Fruit fly (Drosophila melanogaster) whole organism, pupa: ENCODE measurements around the gene Rlb1.

Experiments used
- CG10348 ChIP-seq: fragments of 200-800 bp; sonication (Bioruptor generic); IDR thresholded peaks from 2 replicates; pipeline ENCODE4 v1.3.6; 2022; ENCODE audit warnings: missing biosample characterization, missing genetic modification characterization
- CG12605 ChIP-seq: fragments of 200-800 bp; sonication (Bioruptor generic); IDR thresholded peaks from 2 replicates; pipeline ENCODE4 v1.3.6; 2022; ENCODE audit warnings: missing biosample characterization, missing genetic modification characterization
- CG13204 ChIP-seq: fragments of 200-800 bp; sonication (Bioruptor generic); optimal IDR thresholded peaks from 2 replicates; lab custom pipeline; 2018; ENCODE audit warnings: missing biosample characterization, mild to moderate bottlenecking, missing genetic modification characterization, moderate library complexity
- CG14655 ChIP-seq: fragments of 200-800 bp; sonication (Bioruptor generic); optimal IDR thresholded peaks from 3 replicates; lab custom pipeline; 2017; ENCODE audit warnings: mild to moderate bottlenecking, missing biosample characterization, missing genetic modification reagents, missing genetic modification characterization
- CG15710 ChIP-seq: fragments of 200-800 bp; sonication (Bioruptor generic); optimal IDR thresholded peaks from 2 replicates; lab custom pipeline; 2018; ENCODE audit warnings: missing biosample characterization, mild to moderate bottlenecking, missing genetic modification characterization, moderate library complexity
- CG17806 ChIP-seq: fragments of 200-800 bp; sonication (Bioruptor generic); optimal IDR thresholded peaks from 2 replicates; lab custom pipeline; 2018; ENCODE audit warnings: missing biosample characterization, mild to moderate bottlenecking, missing genetic modification characterization, moderate library complexity
- CG32121 ChIP-seq: fragments of 200-800 bp; sonication (Bioruptor generic); IDR thresholded peaks from 2 replicates; pipeline ENCODE4 v1.3.6; 2022; ENCODE audit warnings: missing biosample characterization, missing genetic modification characterization
- CG34367 ChIP-seq: fragments of 200-800 bp; sonication (Bioruptor generic); optimal IDR thresholded peaks from 2 replicates; lab custom pipeline; 2018; ENCODE audit warnings: missing biosample characterization, mild to moderate bottlenecking, missing genetic modification characterization
- CG4496 ChIP-seq: fragments of 200-800 bp; sonication (Bioruptor generic); IDR thresholded peaks from 3 replicates; pipeline ENCODE4 v1.3.6; 2022; ENCODE audit warnings: missing biosample characterization, missing genetic modification characterization
- CG8159 ChIP-seq: fragments of 200-800 bp; sonication (Bioruptor generic); optimal IDR thresholded peaks from 3 replicates; lab custom pipeline; 2018; ENCODE audit warnings: missing biosample characterization, mild to moderate bottlenecking, missing genetic modification characterization, moderate library complexity
- CG8301 ChIP-seq: fragments of 200-800 bp; sonication (Bioruptor generic); optimal IDR thresholded peaks from 2 replicates; lab custom pipeline; 2018; ENCODE audit warnings: missing biosample characterization, mild to moderate bottlenecking, missing genetic modification characterization
- CG9948 ChIP-seq: fragments of 200-800 bp; sonication (Bioruptor generic); optimal IDR thresholded peaks from 2 replicates; lab custom pipeline; 2018; ENCODE audit warnings: missing biosample characterization, mild to moderate bottlenecking, missing genetic modification characterization, moderate library complexity
- D1 ChIP-seq: fragments of 200-800 bp; sonication (Bioruptor generic); optimal IDR thresholded peaks from 2 replicates; lab custom pipeline; 2018; ENCODE audit warnings: missing biosample characterization, mild to moderate bottlenecking, missing genetic modification characterization, moderate library complexity
- EcR ChIP-seq: fragments of 200-800 bp; sonication (Bioruptor generic); optimal IDR thresholded peaks from 3 replicates; lab custom pipeline; 2019; ENCODE audit warnings: missing biosample characterization, missing genetic modification characterization, mild to moderate bottlenecking, moderate library complexity, missing genetic modification reagents
- Ets98B ChIP-seq: fragments of 200-800 bp; sonication (Bioruptor generic); IDR thresholded peaks from 2 replicates; pipeline ENCODE4 v1.3.6; 2022; ENCODE audit warnings: missing biosample characterization, missing genetic modification characterization
- Pif1A ChIP-seq: fragments of 200-800 bp; sonication (Bioruptor generic); optimal IDR thresholded peaks from 3 replicates; lab custom pipeline; 2016; ENCODE audit warnings: missing biosample characterization, missing genetic modification characterization
- Pif1B ChIP-seq: fragments of 200-800 bp; sonication (Bioruptor generic); optimal IDR thresholded peaks from 3 replicates; lab custom pipeline; 2016; ENCODE audit warnings: missing biosample characterization, missing genetic modification characterization
- Snoo ChIP-seq: fragments of 200-800 bp; sonication (Bioruptor generic); optimal IDR thresholded peaks from 3 replicates; lab custom pipeline; 2017; ENCODE audit warnings: missing biosample characterization, mild to moderate bottlenecking, missing genetic modification characterization, inconsistent platforms
- fd96Ca ChIP-seq: fragments of 200-800 bp; sonication (Bioruptor generic); IDR thresholded peaks from 3 replicates; pipeline ENCODE4 v1.3.6; 2022; ENCODE audit warnings: missing biosample characterization, missing genetic modification characterization
- gl ChIP-seq: fragments of 200-800 bp; sonication (Bioruptor generic); optimal IDR thresholded peaks from 2 replicates; lab custom pipeline; 2018; ENCODE audit warnings: missing biosample characterization, mild to moderate bottlenecking, missing genetic modification characterization
- rn ChIP-seq: fragments of 200-800 bp; sonication (Bioruptor generic); IDR thresholded peaks from 2 replicates; pipeline ENCODE4 v1.3.6; 2022; ENCODE audit warnings: missing biosample characterization, missing genetic modification characterization

Gene Rlb1

DNA sequence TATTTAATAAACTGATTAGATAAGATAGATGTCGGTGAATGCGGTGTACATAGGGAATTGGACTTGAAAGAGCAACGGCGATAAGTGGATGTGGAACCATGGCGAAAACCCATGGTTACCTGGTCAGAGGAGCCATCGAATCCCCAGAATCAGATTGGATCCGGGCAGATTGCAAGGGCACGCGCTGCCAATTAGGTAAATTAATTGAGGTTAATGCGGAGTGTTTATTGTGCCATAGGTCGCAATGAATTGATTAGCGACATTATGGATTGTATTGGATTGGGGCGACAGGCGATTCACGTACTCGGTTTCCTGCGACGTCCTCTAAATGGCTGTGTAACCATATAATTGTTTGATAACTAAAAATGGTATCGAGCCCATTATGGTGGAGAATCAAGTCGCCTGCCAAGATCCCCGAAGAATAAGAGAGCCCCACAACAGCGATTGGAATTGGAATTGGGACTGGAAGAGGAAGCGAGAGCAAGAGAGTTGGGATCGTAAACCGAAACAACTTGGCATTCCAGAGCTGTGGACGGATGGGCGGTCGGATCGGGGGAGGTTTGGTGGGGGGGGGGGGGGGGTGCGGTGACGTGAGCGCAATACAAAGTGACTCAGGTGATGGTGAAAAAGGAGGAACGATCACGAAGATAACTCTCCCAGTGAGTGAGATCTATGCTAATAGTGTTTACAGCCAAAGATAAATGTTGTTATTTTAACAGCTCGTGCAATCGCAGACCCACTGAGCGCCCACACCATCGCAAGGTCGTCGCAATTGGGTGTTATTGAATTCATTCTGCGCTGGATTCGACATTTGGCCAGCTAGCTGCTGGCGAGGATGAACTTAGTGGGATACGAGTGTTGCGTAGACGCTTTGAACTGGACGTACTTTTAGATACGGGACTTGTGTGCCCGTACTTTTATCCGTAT is 11.4 kb upstream of the Rlb1 start:
- TF ChIP-seq D1 (tag; lab: Kevin White, UChicago) (no peak), Ets98B (GFP tag; lab: Robert Waterston, UW) (no peak), CG9948 (tag; lab: Kevin White, UChicago) (no peak), CG12605 (GFP tag; lab: Robert Waterston, UW) (no peak), EcR (no peak), CG17806 (tag; lab: Kevin White, UChicago) (no peak), CG10348 (GFP tag; lab: Robert Waterston, UW) (no peak), CG15710 (no peak), CG14655 (no peak)

dm6 chr3R:9502416-9502763 is 10.7 kb upstream of the Rlb1 start, which contains the start of gene RhoL:
RhoL (minus strand) TSS chr3R:9502581.
- TF ChIP-seq EcR (peak; percentile 65), CG9948 (tag; lab: Kevin White, UChicago) (no peak), CG13204 (GFP tag; lab: Kevin White, UChicago) (no peak), CG4496 (GFP tag; lab: Robert Waterston, UW) (peak; percentile 69), gl (tag; lab: Kevin White, UChicago) (no peak), CG17806 (tag; lab: Kevin White, UChicago) (no peak), CG8301 (tag; lab: Kevin White, UChicago) (no peak), CG34367 (tag; lab: Kevin White, UChicago) (peak; percentile 2), fd96Ca (GFP tag; lab: Robert Waterston, UW) (no peak), Pif1B (GFP tag; lab: Kevin White, UChicago) (peak; percentile 27), Ets98B (GFP tag; lab: Robert Waterston, UW) (peak; percentile 73; the same call in 1 of the 2 replicates), CG15710 (peak; percentile 2), D1 (tag; lab: Kevin White, UChicago) (no peak), CG14655 (no peak), rn (GFP tag; lab: Robert Waterston, UW) (no peak), Pif1A (no peak), Snoo (tag; lab: Kevin White, UChicago) (no peak), CG12605 (GFP tag; lab: Robert Waterston, UW) (peak; percentile 83), CG10348 (GFP tag; lab: Robert Waterston, UW) (no peak), CG32121 (GFP tag; lab: Robert Waterston, UW) (peak; percentile 44)

DNA sequence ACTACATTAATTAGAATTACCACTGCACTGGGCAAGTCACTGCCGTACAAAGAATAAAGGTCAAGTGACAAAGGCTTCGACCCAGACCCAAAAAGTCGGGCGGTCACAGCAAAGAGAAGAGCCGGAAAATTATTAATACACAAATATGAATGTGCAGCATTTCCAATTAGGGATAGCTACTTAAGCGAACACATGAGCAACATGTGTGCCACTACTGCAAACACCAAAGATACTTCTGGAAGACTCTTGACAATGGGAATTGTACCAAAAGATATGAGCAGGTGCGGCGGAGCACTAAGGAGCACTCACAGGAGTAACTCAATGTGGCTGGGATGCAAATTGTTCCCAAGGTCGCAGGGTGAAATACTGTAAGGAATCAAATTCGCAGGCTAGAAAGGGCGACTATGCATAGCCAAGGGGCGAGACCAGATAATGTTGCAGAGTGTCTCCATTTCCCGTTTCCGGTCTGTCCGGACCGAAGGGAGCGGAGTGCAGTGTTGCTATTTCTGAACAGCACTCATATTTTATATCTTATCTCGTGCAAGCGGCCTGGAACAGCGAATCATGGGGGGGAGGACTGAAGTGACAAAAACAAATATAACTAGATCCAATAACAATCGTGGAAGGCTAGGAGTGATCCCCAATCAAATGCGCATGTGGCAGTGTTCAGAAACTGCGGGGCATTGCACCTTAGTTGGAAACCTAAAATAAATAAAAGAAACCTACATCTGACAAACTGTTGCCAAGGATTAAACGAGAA is 9.6 kb upstream of the Rlb1 start:
- TF ChIP-seq CG8301 (tag; lab: Kevin White, UChicago) (no peak), CG8159 (tag; lab: Kevin White, UChicago) (no peak), EcR (peak; percentile 35), CG4496 (GFP tag; lab: Robert Waterston, UW) (0 out of 3 replicates have a peak, but pooled peaks have one; percentile 8)

DNA sequence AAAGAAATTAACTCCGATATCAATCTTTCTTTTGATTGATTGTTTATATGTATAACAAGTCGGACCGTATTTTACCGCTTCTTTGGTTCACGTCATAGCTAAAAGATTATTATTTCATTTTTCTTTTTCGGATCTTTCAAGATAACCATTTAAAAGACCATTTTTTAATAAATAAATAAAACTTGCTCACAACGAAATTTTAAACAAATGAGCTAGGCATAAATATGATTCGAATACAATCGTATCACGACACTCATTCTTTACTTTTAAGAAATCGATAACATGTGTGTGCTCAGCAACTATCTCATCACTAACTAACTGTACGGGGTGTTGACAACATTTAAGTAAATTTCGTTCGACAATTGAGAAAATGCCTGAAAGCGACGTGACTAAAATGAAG is 8.8 kb upstream of the Rlb1 start, which contains the start of gene CG8149:
TSS of gene CG8149 (plus strand) at position 302 of the 400 bp plus-strand sequence.
- TF ChIP-seq CG14655, result no peak
- no peak for TF ChIP-seq CG10348 (GFP tag; lab: Robert Waterston, UW)
- no peak for TF ChIP-seq CG8301 (tag; lab: Kevin White, UChicago)
- no peak for TF ChIP-seq gl (tag; lab: Kevin White, UChicago)
- no peak for TF ChIP-seq CG13204 (GFP tag; lab: Kevin White, UChicago)
- TF ChIP-seq Pif1B (GFP tag; lab: Kevin White, UChicago), result no peak
- TF ChIP-seq rn (GFP tag; lab: Robert Waterston, UW), result no peak
- TF ChIP-seq fd96Ca (GFP tag; lab: Robert Waterston, UW), result no peak
- TF ChIP-seq Ets98B (GFP tag; lab: Robert Waterston, UW), result no peak
- TF ChIP-seq CG15710, result no peak
- TF ChIP-seq CG17806 (tag; lab: Kevin White, UChicago), result no peak
- no peak for TF ChIP-seq Snoo (tag; lab: Kevin White, UChicago)
- no peak for TF ChIP-seq CG8159 (tag; lab: Kevin White, UChicago)
- TF ChIP-seq CG9948 (tag; lab: Kevin White, UChicago), result no peak

DNA sequence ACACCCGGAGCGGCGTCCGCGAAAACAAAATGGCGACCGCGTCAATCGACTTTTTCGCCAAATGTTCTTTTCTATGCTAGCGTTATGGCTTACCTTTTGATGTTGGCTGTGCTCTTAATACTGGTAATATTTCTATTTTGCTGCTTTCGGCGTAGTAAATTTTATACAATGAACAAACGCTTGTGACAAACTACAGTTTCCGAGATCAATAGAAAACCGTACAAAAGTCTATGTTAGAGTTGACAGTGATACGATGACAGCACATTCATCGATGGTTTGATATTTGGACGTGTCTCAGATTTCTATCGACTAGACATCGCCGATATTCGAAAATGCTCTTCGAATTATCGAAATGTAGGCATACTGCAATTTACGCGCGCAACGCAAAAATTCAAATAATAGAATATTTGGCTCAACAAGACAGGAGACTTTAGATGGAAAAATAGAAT is 3.0 kb upstream of the Rlb1 start, which contains the start of gene rump:
TSS of gene rump (minus strand) at position 255 of the 449 bp plus-strand sequence.
- no peak for TF ChIP-seq CG34367 (tag; lab: Kevin White, UChicago)
- TF ChIP-seq EcR, result no peak
- no peak for TF ChIP-seq D1 (tag; lab: Kevin White, UChicago)
